Fruit fly (Drosophila melanogaster): ENCODE measurements around the gene Bre1.

Bre1 gene

dm6 chr3L:5823763-5824445 is 29.9 kb upstream of the Bre1 start (continued):
- peak; percentile 57 for TF ChIP-seq bigmax (GFP tag; optimal IDR thresholded peaks at IDR 0.05)
- TF ChIP-seq CG17612 (GFP tag; IDR thresholded peaks at IDR 0.05), result no peak
- TF ChIP-seq salm (tag; optimal IDR thresholded peaks at IDR 0.05), result peak; percentile 74
- TF ChIP-seq prd (optimal IDR thresholded peaks at IDR 0.05), result no peak
- peak; percentile 30; the same call in 1 of the 3 replicates for TF ChIP-seq prd (GFP tag; IDR thresholded peaks at IDR 0.05)
- peak; percentile 85 for TF ChIP-seq CG6254 (GFP tag; optimal IDR thresholded peaks at IDR 0.05)
- peak; percentile 76 for TF ChIP-seq CG3281 (GFP tag; optimal IDR thresholded peaks at IDR 0.05)
- TF ChIP-seq pan (optimal IDR thresholded peaks at IDR 0.05), result no peak
- peak in 1 of 2 experiments; percentile 30 for TF ChIP-seq pan (GFP tag; optimal IDR thresholded peaks at IDR 0.05 in 1 of 2, IDR thresholded peaks at IDR 0.05 in 1 of 2)
- TF ChIP-seq gsb-n (tag; optimal IDR thresholded peaks at IDR 0.05), result peak; percentile 86
- TF ChIP-seq tll (GFP tag; optimal IDR thresholded peaks at IDR 0.05), result peak in 1 of 2 experiments; percentile 76
- TF ChIP-seq sqz (GFP tag; optimal IDR thresholded peaks at IDR 0.05), result peak; percentile 79
- peak; percentile 29; the same call in 1 of the 2 replicates for TF ChIP-seq danr (GFP tag; IDR thresholded peaks at IDR 0.05)
- TF ChIP-seq CG9932 (GFP tag; IDR thresholded peaks at IDR 0.05), result no peak
- TF ChIP-seq CG5953 (GFP tag; IDR thresholded peaks at IDR 0.05), result peak; percentile 67; the same call in 1 of the 2 replicates
- TF ChIP-seq CG11247 (GFP tag; IDR thresholded peaks at IDR 0.05), result peak; percentile 69
- peak; percentile 75 for TF ChIP-seq Atf3 (GFP tag; optimal IDR thresholded peaks at IDR 0.05)
- no peak for TF ChIP-seq dan (GFP tag; IDR thresholded peaks at IDR 0.05)
- peak; percentile 84 for TF ChIP-seq CG2712 (tag; optimal IDR thresholded peaks at IDR 0.05)
- no peak for TF ChIP-seq Gug (GFP tag; IDR thresholded peaks at IDR 0.05)
- TF ChIP-seq so (GFP tag; IDR thresholded peaks at IDR 0.05), result 0 out of 3 replicates have a peak, but pooled peaks have one; percentile 56
- TF ChIP-seq CG4820 (GFP tag; optimal IDR thresholded peaks at IDR 0.05), result peak; percentile 57
- TF ChIP-seq CG14050 (GFP tag; IDR thresholded peaks at IDR 0.05), result peak; percentile 58
- TF ChIP-seq gfzf (GFP tag; optimal IDR thresholded peaks at IDR 0.05), result no peak
- TF ChIP-seq CG2116 (GFP tag; optimal IDR thresholded peaks at IDR 0.05), result peak; percentile 73
- TF ChIP-seq disco-r (GFP tag; optimal IDR thresholded peaks at IDR 0.05), result peak; percentile 72
- peak; percentile 58; the same call in 1 of the 3 replicates for TF ChIP-seq CG11456 (GFP tag; IDR thresholded peaks at IDR 0.05)
- no peak for TF ChIP-seq usp (GFP tag; optimal IDR thresholded peaks at IDR 0.05)
- peak; percentile 2 for TF ChIP-seq sima (GFP tag; optimal IDR thresholded peaks at IDR 0.05)
- peak; percentile 79 for TF ChIP-seq CG17361 (GFP tag; IDR thresholded peaks at IDR 0.05)
- TF ChIP-seq Sin3A (optimal IDR thresholded peaks at IDR 0.05), result no peak
- no peak for TF ChIP-seq nom (GFP tag; optimal IDR thresholded peaks at IDR 0.05)
- peak in 1 of 2 experiments; percentile 14 for TF ChIP-seq Hr78 (GFP tag; optimal IDR thresholded peaks at IDR 0.05)
- TF ChIP-seq Fer1 (GFP tag; optimal IDR thresholded peaks at IDR 0.05), result peak; percentile 84
- peak; percentile 65 for TF ChIP-seq CG7839 (tag; optimal IDR thresholded peaks at IDR 0.05)
- peak; percentile 43 for TF ChIP-seq CG30403 (GFP tag; optimal IDR thresholded peaks at IDR 0.05)
- TF ChIP-seq CG31224 (GFP tag; IDR thresholded peaks at IDR 0.05), result 0 out of 2 replicates have a peak, but pooled peaks have one; percentile 21
- TF ChIP-seq Hr51 (GFP tag; optimal IDR thresholded peaks at IDR 0.05), result peak; percentile 60 to 80
- TF ChIP-seq zfh1 (GFP tag; IDR thresholded peaks at IDR 0.05), result peak; percentile 82
- peak; percentile 76 for TF ChIP-seq ewg (GFP tag; optimal IDR thresholded peaks at IDR 0.05)
- peak; percentile 21; the same call in 1 of the 3 replicates for TF ChIP-seq B-H1 (GFP tag; IDR thresholded peaks at IDR 0.05)
- no peak for TF ChIP-seq pros (GFP tag; optimal IDR thresholded peaks at IDR 0.05)
- TF ChIP-seq row (GFP tag; IDR thresholded peaks at IDR 0.05), result peak; percentile 36; the same call in 1 of the 3 replicates
- TF ChIP-seq CG18476 (GFP tag; optimal IDR thresholded peaks at IDR 0.05), result peak; percentile 67
- no peak for TF ChIP-seq pita (GFP tag; optimal IDR thresholded peaks at IDR 0.05)
- peak; percentile 94 for TF ChIP-seq CG8089 (GFP tag; optimal IDR thresholded peaks at IDR 0.05)
- peak; percentile 59 for TF ChIP-seq cwo (GFP tag; optimal IDR thresholded peaks at IDR 0.05)
- peak; percentile 85 for TF ChIP-seq CG4707 (GFP tag; optimal IDR thresholded peaks at IDR 0.05)
- peak in 1 of 2 experiments; percentile 47 for TF ChIP-seq crp (GFP tag; optimal IDR thresholded peaks at IDR 0.05)

All from whole organism, embryonic.